Worm (Caenorhabditis elegans): ENCODE measurements around the gene hse-5.
A peak's percentile ranks its signal among the peaks of the same experiment; 100 is the strongest.

Gene hse-5

DNA sequence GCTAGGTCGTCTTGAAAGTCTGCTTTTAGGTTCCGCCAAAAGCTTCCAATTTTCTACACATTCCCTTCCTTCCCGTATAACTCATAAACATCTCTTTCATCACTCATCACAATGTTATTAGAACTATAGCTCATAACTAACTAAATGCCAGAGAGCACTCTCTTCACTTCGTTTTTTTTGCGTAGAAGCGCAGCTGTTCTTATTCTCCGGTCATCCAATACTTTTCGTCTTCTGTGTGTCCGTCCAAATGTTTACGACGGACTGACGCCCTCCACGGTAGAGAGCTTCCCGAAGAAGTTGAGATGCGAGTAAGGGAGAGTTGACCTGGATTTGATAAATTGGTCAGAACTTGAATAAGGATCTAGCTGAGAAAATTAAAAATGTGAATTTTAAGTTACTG lies 14.1 kb downstream of the hse-5 start:
- TF ChIP-seq unc-130 (GFP tag; optimal IDR thresholded peaks at IDR 0.05): no peak
- no peak for TF ChIP-seq F37B4.10 (GFP tag; IDR thresholded peaks at IDR 0.05)
- TF ChIP-seq rpc-1 (optimal IDR thresholded peaks at IDR 0.05): no peak
- TF ChIP-seq rpc-1 (tag; optimal IDR thresholded peaks at IDR 0.05): no peak
- no peak for TF ChIP-seq madf-8 (GFP tag; conservative IDR thresholded peaks at IDR 0.05)
- no peak for TF ChIP-seq snpc-4 (GFP tag; optimal IDR thresholded peaks at IDR 0.05)
- TF ChIP-seq snpc-4 (tag; optimal IDR thresholded peaks at IDR 0.05): no peak
- TF ChIP-seq bed-2 (GFP tag; IDR thresholded peaks at IDR 0.05): no peak
- TF ChIP-seq sea-2 (GFP tag; IDR thresholded peaks at IDR 0.05): no peak
- TF ChIP-seq lsl-1 (GFP tag; optimal IDR thresholded peaks at IDR 0.05): no peak
- no peak for TF ChIP-seq egrh-3 (GFP tag; IDR thresholded peaks at IDR 0.05)
- TF ChIP-seq mcd-1 (GFP tag; IDR thresholded peaks at IDR 0.05): no peak
- no peak for TF ChIP-seq Y95B8A.8 (GFP tag; IDR thresholded peaks at IDR 0.05)
- TF ChIP-seq bed-1 (GFP tag; IDR thresholded peaks at IDR 0.05): no peak
- TF ChIP-seq ama-1 (optimal IDR thresholded peaks at IDR 0.05): no peak
- TF ChIP-seq ama-1 (GFP tag; optimal IDR thresholded peaks at IDR 0.05): no peak
- TF ChIP-seq nhr-27 (tag; optimal IDR thresholded peaks at IDR 0.05): no peak
- TF ChIP-seq ceh-91 (GFP tag; IDR thresholded peaks at IDR 0.05): no peak
- TF ChIP-seq B0336.3 (GFP tag; IDR thresholded peaks at IDR 0.05): no peak
- no peak for TF ChIP-seq C17E4.6 (GFP tag; IDR thresholded peaks at IDR 0.05)
- TF ChIP-seq pbrm-1 (GFP tag; IDR thresholded peaks at IDR 0.05): no peak

ce11 chrIII:4359900-4360299 lies 14.8 kb downstream of the hse-5 start:
- TF ChIP-seq F10E7.11 (tag; optimal IDR thresholded peaks at IDR 0.05): no peak
- TF ChIP-seq ceh-58 (GFP tag; IDR thresholded peaks at IDR 0.05): no peak
- TF ChIP-seq akir-1 (GFP tag; optimal IDR thresholded peaks at IDR 0.05): no peak
- TF ChIP-seq efl-1 (GFP tag; optimal IDR thresholded peaks at IDR 0.05): no peak
- TF ChIP-seq lin-40 (tag; optimal IDR thresholded peaks at IDR 0.05): no peak
- TF ChIP-seq aptf-2 (GFP tag; conservative IDR thresholded peaks at IDR 0.05): no peak
- no peak for TF ChIP-seq ztf-22 (GFP tag; optimal IDR thresholded peaks at IDR 0.05)
- no peak for TF ChIP-seq lir-1 (GFP tag; conservative IDR thresholded peaks at IDR 0.05)
- TF ChIP-seq nhr-80 (tag; optimal IDR thresholded peaks at IDR 0.05): no peak
- no peak for TF ChIP-seq tbp1 (GFP tag; optimal IDR thresholded peaks at IDR 0.05)
- no peak for TF ChIP-seq C06A6.2 (GFP tag; conservative IDR thresholded peaks at IDR 0.05)
- TF ChIP-seq mes-4 (tag; optimal IDR thresholded peaks at IDR 0.05): no peak
- TF ChIP-seq hlh-26 (GFP tag; conservative IDR thresholded peaks at IDR 0.05): no peak
- TF ChIP-seq cebp-2 (GFP tag; IDR thresholded peaks at IDR 0.05): no peak
- TF ChIP-seq ets-4 (GFP tag; optimal IDR thresholded peaks at IDR 0.05): no peak

ce11 chrIII:4362332-4362731 lies 17.2 kb downstream of the hse-5 start:
- no peak for TF ChIP-seq nfya-2 (GFP tag; IDR thresholded peaks at IDR 0.05)
- peak; percentile 22 for TF ChIP-seq ztf-18 (tag; optimal IDR thresholded peaks at IDR 0.05)
- no peak for TF ChIP-seq ztf-22 (GFP tag; optimal IDR thresholded peaks at IDR 0.05)
- TF ChIP-seq ccch-3 (GFP tag; optimal IDR thresholded peaks at IDR 0.05): no peak
- peak; percentile 62 for TF ChIP-seq D2030.7 (GFP tag; IDR thresholded peaks at IDR 0.05)
- TF ChIP-seq let-526 (GFP tag; IDR thresholded peaks at IDR 0.05): no peak
- TF ChIP-seq tlf-1 (GFP tag; optimal IDR thresholded peaks at IDR 0.05): no peak
- TF ChIP-seq unc-130 (GFP tag; optimal IDR thresholded peaks at IDR 0.05): peak; percentile 8
- TF ChIP-seq ZK185.1 (tag; optimal IDR thresholded peaks at IDR 0.05; ENCODE audit: poor library complexity, severe bottlenecking): no peak
- peak; percentile 30; the same call in 1 of the 2 replicates for TF ChIP-seq hmg-1.2 (GFP tag; IDR thresholded peaks at IDR 0.05)
- TF ChIP-seq egrh-3 (GFP tag; IDR thresholded peaks at IDR 0.05): no peak
- peak; percentile 24; the same call in 1 of the 2 replicates for TF ChIP-seq F33H1.4 (GFP tag; IDR thresholded peaks at IDR 0.05)
- TF ChIP-seq C17E4.6 (GFP tag; IDR thresholded peaks at IDR 0.05): no peak
- TF ChIP-seq sdz-38 (tag; optimal IDR thresholded peaks at IDR 0.05): no peak
- no peak for TF ChIP-seq ceh-40 (GFP tag; IDR thresholded peaks at IDR 0.05)
- TF ChIP-seq ama-1 (optimal IDR thresholded peaks at IDR 0.05): no peak
- TF ChIP-seq ama-1 (GFP tag; optimal IDR thresholded peaks at IDR 0.05): peak; percentile 12 to 49
- TF ChIP-seq F52B5.7 (tag; optimal IDR thresholded peaks at IDR 0.05): no peak
- TF ChIP-seq somi-1 (GFP tag; optimal IDR thresholded peaks at IDR 0.05): no peak
- TF ChIP-seq ceh-58 (GFP tag; IDR thresholded peaks at IDR 0.05): no peak
- no peak for TF ChIP-seq dpff-1 (tag; optimal IDR thresholded peaks at IDR 0.05)
- TF ChIP-seq bed-1 (GFP tag; IDR thresholded peaks at IDR 0.05): no peak
